Fruit fly (Drosophila melanogaster) S2 (cell line): Measurements from ENCODE around the gene CG10560.

Experiments used
- CG8478 ChIP-seq: fragments of >200 bp; optimal IDR thresholded peaks from 2 replicates; lab custom pipeline; 2018
- CTCF ChIP-seq, 2 experiments: fragments of >200 bp; optimal IDR thresholded peaks; 2 replicates each; lab custom pipeline; 2018

dm6 chr3R:25316016-25316415 lies 3.9 kb downstream of the CG10560 start, which contains the start of gene CG10559:
- TF ChIP-seq CG8478 (lab: Kevin White, UChicago) (no peak), CTCF (optimal IDR thresholded peaks at IDR 0.05; lab: Kevin White, UChicago) (no peak)
